Worm (Caenorhabditis elegans): Measurements from ENCODE around the gene Y69H2.9.

ce11 chrV:18671811-18672210 is 29.5 kb upstream of the Y69H2.9 start:
- no peak for TF ChIP-seq klf-2 (GFP tag; conservative IDR thresholded peaks at IDR 0.05)
- no peak for TF ChIP-seq ztf-23 (GFP tag; IDR thresholded peaks at IDR 0.05)
- no peak for TF ChIP-seq med-1 (GFP tag; optimal IDR thresholded peaks at IDR 0.05; ENCODE audit: insufficient read depth)
- TF ChIP-seq T22C8.4 (GFP tag; IDR thresholded peaks at IDR 0.05), result no peak
- no peak for TF ChIP-seq flt-1 (GFP tag; IDR thresholded peaks at IDR 0.05)
- TF ChIP-seq cog-1 (tag; optimal IDR thresholded peaks at IDR 0.05), result no peak
- no peak for TF ChIP-seq ref-1 (GFP tag; conservative IDR thresholded peaks at IDR 0.05)
- no peak for TF ChIP-seq ztf-29 (GFP tag; IDR thresholded peaks at IDR 0.05)
